Worm (Caenorhabditis elegans) whole organism, late embryonic: ENCODE results near the gene ZK632.10.
A peak's percentile ranks its signal among the peaks of the same experiment; 100 is the strongest.

ENCODE experiments used
- C08G9.2 ChIP-seq: sonication (generic microtip); optimal IDR thresholded peaks from 2 replicates; lab custom pipeline; 2016; ENCODE audit warnings: mild to moderate bottlenecking, missing genetic modification characterization, moderate library complexity, missing compliant biosample characterization
- F13H6.1 ChIP-seq: sonication (generic microtip); optimal IDR thresholded peaks from 2 replicates; lab custom pipeline; 2016; ENCODE audit warnings: missing genetic modification characterization, missing compliant biosample characterization
- K02D7.2 ChIP-seq: sonication (generic microtip); optimal IDR thresholded peaks from 2 replicates; lab custom pipeline; 2017; ENCODE audit warnings: mild to moderate bottlenecking, missing genetic modification characterization, missing compliant biosample characterization
- K09A11.1 ChIP-seq: sonication (generic microtip); optimal IDR thresholded peaks from 2 replicates; lab custom pipeline; 2017; ENCODE audit warnings: antibody characterized with exemption, mild to moderate bottlenecking, missing genetic modification characterization, missing compliant biosample characterization; ENCODE audit not compliant: insufficient read depth
- T23F11.4 ChIP-seq: fragments of 200-800 bp; sonication (Bioruptor generic); optimal IDR thresholded peaks from 2 replicates; lab custom pipeline; 2018; ENCODE audit warnings: mild to moderate bottlenecking, missing genetic modification characterization, missing compliant biosample characterization
- ama-1 ChIP-seq: fragments of 150-350 bp; optimal IDR thresholded peaks from 2 replicates; lab custom pipeline; 2014
- ceh-14 ChIP-seq: sonication (generic microtip); optimal IDR thresholded peaks from 2 replicates; lab custom pipeline; 2016; ENCODE audit warnings: missing genotype, missing genetic modification characterization, missing compliant biosample characterization
- ceh-18 ChIP-seq: sonication (generic microtip); optimal IDR thresholded peaks from 2 replicates; lab custom pipeline; 2016; ENCODE audit warnings: missing genetic modification characterization, missing compliant biosample characterization
- ceh-19 ChIP-seq: fragments of 200-800 bp; sonication (Bioruptor generic); optimal IDR thresholded peaks from 2 replicates; lab custom pipeline; 2018; ENCODE audit warnings: mild to moderate bottlenecking, missing genetic modification characterization, missing compliant biosample characterization
- ceh-2 ChIP-seq: sonication (generic microtip); optimal IDR thresholded peaks from 2 replicates; lab custom pipeline; 2016; ENCODE audit warnings: missing genotype, missing genetic modification characterization, missing compliant biosample characterization
- ceh-22 ChIP-seq: sonication (generic microtip); optimal IDR thresholded peaks from 2 replicates; lab custom pipeline; 2017; ENCODE audit warnings: missing biosample characterization, missing genetic modification characterization
- ceh-24 ChIP-seq: sonication (generic microtip); optimal IDR thresholded peaks from 2 replicates; lab custom pipeline; 2016; ENCODE audit warnings: mild to moderate bottlenecking, missing genetic modification characterization, missing compliant biosample characterization
- ceh-30 ChIP-seq: fragments of 150-350 bp; optimal IDR thresholded peaks from 2 replicates; lab custom pipeline; 2014; ENCODE audit warnings: missing biosample characterization, missing genetic modification characterization
- ceh-31 ChIP-seq: sonication (generic microtip); optimal IDR thresholded peaks from 2 replicates; lab custom pipeline; 2016; ENCODE audit warnings: missing genetic modification characterization, missing compliant biosample characterization
- ceh-48 ChIP-seq: sonication (generic microtip); optimal IDR thresholded peaks from 2 replicates; lab custom pipeline; 2016; ENCODE audit warnings: missing genetic modification characterization, inconsistent platforms, missing compliant biosample characterization
- ceh-6 ChIP-seq: fragments of 200-800 bp; sonication (Bioruptor generic); optimal IDR thresholded peaks from 2 replicates; lab custom pipeline; 2018; ENCODE audit warnings: mild to moderate bottlenecking, missing genetic modification characterization, missing compliant biosample characterization
- ceh-9 ChIP-seq: sonication (generic microtip); optimal IDR thresholded peaks from 2 replicates; lab custom pipeline; 2016; ENCODE audit warnings: mild to moderate bottlenecking, missing genetic modification characterization, inconsistent platforms, missing compliant biosample characterization
- che-1 ChIP-seq: sonication (generic microtip); optimal IDR thresholded peaks from 2 replicates; lab custom pipeline; 2016; ENCODE audit warnings: mild to moderate bottlenecking, missing genetic modification characterization, missing compliant biosample characterization
- dmd-4 ChIP-seq: sonication (generic microtip); optimal IDR thresholded peaks from 2 replicates; lab custom pipeline; 2016; ENCODE audit warnings: borderline replicate concordance, missing genetic modification characterization, missing compliant biosample characterization
- dve-1 ChIP-seq: sonication (generic microtip); optimal IDR thresholded peaks from 2 replicates; lab custom pipeline; 2017; ENCODE audit warnings: antibody characterized with exemption, mild to moderate bottlenecking, missing genetic modification characterization, missing compliant biosample characterization
- elt-2 ChIP-seq: sonication (generic microtip); optimal IDR thresholded peaks from 2 replicates; lab custom pipeline; 2016; ENCODE audit warnings: missing genetic modification reagents, missing genetic modification characterization, missing compliant biosample characterization
- elt-4 ChIP-seq: sonication (generic microtip); optimal IDR thresholded peaks from 2 replicates; lab custom pipeline; 2016; ENCODE audit warnings: missing genetic modification characterization, missing compliant biosample characterization
- ets-4 ChIP-seq: sonication (generic microtip); optimal IDR thresholded peaks from 2 replicates; lab custom pipeline; 2016; ENCODE audit warnings: missing genetic modification characterization, missing compliant biosample characterization
- eyg-1 ChIP-seq: sonication (generic microtip); optimal IDR thresholded peaks from 2 replicates; lab custom pipeline; 2016; ENCODE audit warnings: missing genotype, missing genetic modification characterization, missing compliant biosample characterization
- fkh-10 ChIP-seq: fragments of 150-350 bp; optimal IDR thresholded peaks from 2 replicates; lab custom pipeline; 2014; ENCODE audit warnings: missing biosample characterization, missing genetic modification reagents, missing genetic modification characterization
- fkh-6 ChIP-seq: sonication (generic microtip); optimal IDR thresholded peaks from 2 replicates; lab custom pipeline; 2016; ENCODE audit warnings: missing genetic modification characterization, missing compliant biosample characterization
- gmeb-2 ChIP-seq: sonication (generic microtip); optimal IDR thresholded peaks from 2 replicates; lab custom pipeline; 2016; ENCODE audit warnings: missing genetic modification characterization, inconsistent platforms, missing compliant biosample characterization
- hlh-13 ChIP-seq: fragments of 200-800 bp; sonication (Bioruptor generic); optimal IDR thresholded peaks from 2 replicates; lab custom pipeline; 2018; ENCODE audit warnings: mild to moderate bottlenecking, missing genetic modification characterization, missing compliant biosample characterization
- hlh-15 ChIP-seq: sonication (generic microtip); optimal IDR thresholded peaks from 2 replicates; lab custom pipeline; 2016; ENCODE audit warnings: missing genetic modification characterization, missing compliant biosample characterization
- hlh-6 ChIP-seq: sonication (generic microtip); optimal IDR thresholded peaks from 2 replicates; lab custom pipeline; 2016; ENCODE audit warnings: missing genotype, missing genetic modification characterization, missing compliant biosample characterization
- lim-6 ChIP-seq: sonication (generic microtip); optimal IDR thresholded peaks from 2 replicates; lab custom pipeline; 2016; ENCODE audit warnings: missing genetic modification characterization, missing compliant biosample characterization
- madf-2 ChIP-seq: sonication (generic microtip); optimal IDR thresholded peaks from 2 replicates; lab custom pipeline; 2017; ENCODE audit warnings: missing genetic modification characterization, missing compliant biosample characterization
- mec-3 ChIP-seq: sonication (generic microtip); optimal IDR thresholded peaks from 2 replicates; lab custom pipeline; 2016; ENCODE audit warnings: borderline replicate concordance, missing genetic modification characterization, missing compliant biosample characterization
- nfya-1 ChIP-seq: sonication (generic microtip); optimal IDR thresholded peaks from 2 replicates; lab custom pipeline; 2017; ENCODE audit warnings: missing genetic modification characterization, mild to moderate bottlenecking, missing compliant biosample characterization, antibody characterized with exemption, moderate library complexity
- nhr-11 ChIP-seq: fragments of 150-350 bp; optimal IDR thresholded peaks from 2 replicates; lab custom pipeline; 2014; ENCODE audit warnings: missing biosample characterization, missing genetic modification characterization
- npax-4 ChIP-seq: sonication (generic microtip); optimal IDR thresholded peaks from 2 replicates; lab custom pipeline; 2016; ENCODE audit warnings: missing genetic modification characterization, missing compliant biosample characterization
- pag-3 ChIP-seq: sonication (generic microtip); optimal IDR thresholded peaks from 2 replicates; lab custom pipeline; 2016; ENCODE audit warnings: missing compliant biosample characterization, missing genetic modification characterization, borderline replicate concordance
- pat-9 ChIP-seq: fragments of 200-800 bp; sonication (Bioruptor generic); optimal IDR thresholded peaks from 2 replicates; lab custom pipeline; 2018; ENCODE audit warnings: mild to moderate bottlenecking, missing genetic modification characterization, moderate library complexity, missing compliant biosample characterization
- pax-1 ChIP-seq: fragments of 150-350 bp; optimal IDR thresholded peaks from 2 replicates; lab custom pipeline; 2014; ENCODE audit warnings: missing biosample characterization, missing genetic modification characterization
- pha-4 ChIP-seq: fragments of 150-350 bp; optimal IDR thresholded peaks from 2 replicates; lab custom pipeline; 2018; ENCODE audit warnings: missing biosample characterization, missing genetic modification reagents, missing genetic modification characterization
- pqm-1 ChIP-seq: sonication (generic microtip); optimal IDR thresholded peaks from 2 replicates; lab custom pipeline; 2016; ENCODE audit warnings: missing genetic modification characterization, missing compliant biosample characterization
- pros-1 ChIP-seq: fragments of 150-350 bp; optimal IDR thresholded peaks from 2 replicates; lab custom pipeline; 2014; ENCODE audit warnings: missing biosample characterization, missing genetic modification reagents, missing genetic modification characterization
- ref-2 ChIP-seq: sonication (generic microtip); optimal IDR thresholded peaks from 2 replicates; lab custom pipeline; 2016; ENCODE audit warnings: missing genetic modification characterization, missing compliant biosample characterization
- sdc-2 ChIP-seq: sonication (generic microtip); optimal IDR thresholded peaks from 2 replicates; lab custom pipeline; 2016; ENCODE audit warnings: missing genotype, missing genetic modification characterization, missing compliant biosample characterization
- sox-2 ChIP-seq: fragments of 200-800 bp; sonication (Bioruptor generic); IDR thresholded peaks from 2 replicates; pipeline ENCODE4 v1.3.6; 2022; ENCODE audit warnings: missing genetic modification reagents, missing genetic modification characterization, missing compliant biosample characterization
- sox-4 ChIP-seq: sonication (generic microtip); optimal IDR thresholded peaks from 2 replicates; lab custom pipeline; 2017; ENCODE audit warnings: mild to moderate bottlenecking, missing genetic modification characterization, inconsistent platforms, missing compliant biosample characterization
- tbx-7 ChIP-seq: sonication (generic microtip); optimal IDR thresholded peaks from 2 replicates; lab custom pipeline; 2016; ENCODE audit warnings: missing genotype, missing genetic modification characterization, missing compliant biosample characterization
- ttx-3 ChIP-seq: sonication (generic microtip); optimal IDR thresholded peaks from 2 replicates; lab custom pipeline; 2016; ENCODE audit warnings: missing genetic modification reagents, missing genetic modification characterization, missing compliant biosample characterization
- unc-3 ChIP-seq, 2 experiments: fragments of 200-800 bp in 1 of 2; sonication (Bioruptor generic) in 1 of 2; sonication (generic microtip) in 1 of 2; conservative IDR thresholded peaks in 1 of 2; optimal IDR thresholded peaks in 1 of 2; 2 replicates each; pipeline versions ENCODE4 v1.3.6 to Lab custom; 2016 to 2022; ENCODE audit warnings: missing compliant biosample characterization in 2 of 2, missing genetic modification characterization in 2 of 2, missing genetic modification reagents in 1 of 2
- unc-42 ChIP-seq: sonication (generic microtip); optimal IDR thresholded peaks from 2 replicates; lab custom pipeline; 2016; ENCODE audit warnings: missing genotype, missing genetic modification characterization, missing compliant biosample characterization
- unc-55 ChIP-seq: sonication (generic microtip); optimal IDR thresholded peaks from 2 replicates; lab custom pipeline; 2017; ENCODE audit warnings: missing biosample characterization, missing genetic modification reagents, missing genetic modification characterization
- zip-5 ChIP-seq: sonication (generic microtip); optimal IDR thresholded peaks from 2 replicates; lab custom pipeline; 2016; ENCODE audit warnings: missing genetic modification characterization, missing compliant biosample characterization

The ZK632.10 gene

DNA sequence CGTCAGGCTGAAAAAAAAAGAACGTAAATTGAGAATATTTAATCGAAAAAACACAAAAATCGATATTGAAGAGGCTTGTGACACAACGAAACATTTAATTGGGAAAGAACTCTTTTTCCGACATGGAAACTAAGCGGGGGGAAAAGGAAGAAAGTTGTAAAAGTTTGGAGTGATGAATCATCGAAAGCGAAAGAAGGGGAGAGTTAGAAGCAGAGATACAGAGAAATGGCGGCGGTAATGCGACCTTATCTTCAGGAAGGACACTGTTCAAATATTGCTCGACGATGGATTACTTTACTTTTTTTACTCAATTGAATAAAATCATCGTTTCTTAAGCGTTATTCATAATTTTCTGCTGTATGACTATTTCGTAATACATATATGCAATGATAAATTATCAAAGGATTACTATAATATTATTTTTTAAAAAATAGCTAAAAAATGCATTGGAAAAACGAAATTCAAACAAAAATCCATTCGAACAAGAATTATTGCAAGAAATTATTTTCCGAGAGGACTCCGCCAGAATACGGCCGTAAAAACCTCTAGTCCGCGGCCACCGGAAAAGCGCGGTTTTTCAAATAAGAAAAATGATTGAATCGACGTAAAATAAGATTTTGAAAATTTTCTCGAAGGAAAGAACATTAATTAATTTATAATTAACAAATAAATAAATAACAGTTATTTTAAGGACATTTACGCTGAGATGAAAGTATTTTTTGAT is 40.4 kb upstream of the ZK632.10 start, which contains the start of gene dhhc-4:
Gene dhhc-4, minus strand, starts transcription at position 13 of the 724 bp plus-strand sequence.
- peak; percentile 79 for TF ChIP-seq elt-2 (tag; lab: Kevin White, UChicago)
- TF ChIP-seq hlh-15 (tag; lab: Kevin White, UChicago) = no peak
- TF ChIP-seq sdc-2 (tag; lab: Kevin White, UChicago) = no peak
- TF ChIP-seq ttx-3 (tag; lab: Kevin White, UChicago) = peak; percentile 46
- TF ChIP-seq gmeb-2 (tag; lab: Kevin White, UChicago) = peak; percentile 8
- peak; percentile 3 for TF ChIP-seq unc-55 (GFP tag; lab: Kevin White, UChicago)
- no peak for TF ChIP-seq ceh-22 (tag; lab: Kevin White, UChicago)
- TF ChIP-seq pag-3 (tag; lab: Kevin White, UChicago) = no peak
- TF ChIP-seq che-1 (tag; lab: Kevin White, UChicago) = no peak
- TF ChIP-seq nfya-1 = peak; percentile 0
- TF ChIP-seq F13H6.1 (tag; lab: Kevin White, UChicago) = no peak
- no peak for TF ChIP-seq fkh-6
- peak; percentile 91 for TF ChIP-seq ets-4 (tag; lab: Kevin White, UChicago)
- no peak for TF ChIP-seq unc-42 (tag; lab: Kevin White, UChicago)
- no peak for TF ChIP-seq ceh-24 (tag; lab: Kevin White, UChicago)
- no peak for TF ChIP-seq eyg-1 (tag; lab: Kevin White, UChicago)
- no peak for TF ChIP-seq ceh-6 (GFP tag; lab: Kevin White, UChicago)
- no peak for TF ChIP-seq ceh-48 (tag; lab: Kevin White, UChicago)
- peak; percentile 9 for TF ChIP-seq ref-2
- TF ChIP-seq ceh-18 (tag; lab: Kevin White, UChicago) = no peak
- no peak for TF ChIP-seq pros-1 (tag; lab: Kevin White, UChicago)
- TF ChIP-seq hlh-6 (tag; lab: Kevin White, UChicago) = peak; percentile 13
- no peak for TF ChIP-seq nhr-11 (tag; lab: Kevin White, UChicago)
- peak; percentile 70 for TF ChIP-seq zip-5 (tag; lab: Kevin White, UChicago)
- TF ChIP-seq elt-4 = no peak
- no peak for TF ChIP-seq T23F11.4 (GFP tag; lab: Kevin White, UChicago)
- no peak for TF ChIP-seq mec-3
- no peak for TF ChIP-seq dmd-4 (tag; lab: Kevin White, UChicago)
- TF ChIP-seq sox-2 = no peak
- TF ChIP-seq K09A11.1 (tag; lab: Kevin White, UChicago) = no peak
- peak; percentile 92 for TF ChIP-seq C08G9.2 (tag; lab: Kevin White, UChicago)
- no peak for TF ChIP-seq lim-6 (tag; lab: Kevin White, UChicago)
- peak; percentile 79 for TF ChIP-seq tbx-7
- peak; percentile 91 for TF ChIP-seq ceh-2
- no peak for TF ChIP-seq hlh-13 (GFP tag; lab: Kevin White, UChicago)
- no peak for TF ChIP-seq ceh-9
- TF ChIP-seq pax-1 (tag; lab: Kevin White, UChicago) = no peak
- no peak for TF ChIP-seq npax-4 (tag; lab: Kevin White, UChicago)
- TF ChIP-seq ceh-19 (GFP tag; lab: Kevin White, UChicago) = no peak
- TF ChIP-seq pat-9 (tag; lab: Kevin White, UChicago) = no peak
- TF ChIP-seq pqm-1 = no peak
- no peak for TF ChIP-seq dve-1 (tag; lab: Kevin White, UChicago)
- no peak for TF ChIP-seq sox-4 (tag; lab: Kevin White, UChicago)
- TF ChIP-seq unc-3 (GFP tag; conservative IDR thresholded peaks at IDR 0.05; lab: Robert Waterston, UW) = no peak
- TF ChIP-seq unc-3 (tag; optimal IDR thresholded peaks at IDR 0.05; lab: Kevin White, UChicago) = no peak
- no peak for TF ChIP-seq pha-4 (tag; lab: Kevin White, UChicago)
- no peak for TF ChIP-seq ama-1 (lab: Kevin White, UChicago)
- TF ChIP-seq ceh-14 = peak; percentile 74
- TF ChIP-seq K02D7.2 (tag; lab: Kevin White, UChicago) = no peak
- no peak for TF ChIP-seq fkh-10 (GFP tag; lab: Kevin White, UChicago)
- no peak for TF ChIP-seq madf-2 (tag; lab: Kevin White, UChicago)
- TF ChIP-seq ceh-31 (tag; lab: Kevin White, UChicago) = peak; percentile 90
- TF ChIP-seq ceh-30 (tag; lab: Kevin White, UChicago) = no peak
